Worm (Caenorhabditis elegans) whole organism, young adult: ENCODE results near the gene T27E9.6.

Source experiments
- B0035.1 ChIP-seq: sonication (generic microtip); optimal IDR thresholded peaks from 2 replicates; lab custom pipeline; 2016; ENCODE audit warnings: missing genetic modification characterization, mild to moderate bottlenecking, missing compliant biosample characterization, missing genotype, missing genetic modification reagents
- C17E4.6 ChIP-seq: fragments of 200-800 bp; sonication (Bioruptor generic); IDR thresholded peaks from 2 replicates; pipeline ENCODE4 v1.3.6; 2022; ENCODE audit warnings: missing genetic modification reagents, missing genetic modification characterization, missing compliant biosample characterization
- D2030.7 ChIP-seq: fragments of 200-800 bp; sonication (Bioruptor generic); IDR thresholded peaks from 2 replicates; pipeline ENCODE4 v1.3.6; 2022; ENCODE audit warnings: missing genetic modification reagents, missing genetic modification characterization, missing compliant biosample characterization
- F10E7.11 ChIP-seq: sonication (generic microtip); optimal IDR thresholded peaks from 2 replicates; lab custom pipeline; 2017; ENCODE audit warnings: mild to moderate bottlenecking, missing genetic modification characterization, moderate library complexity, missing compliant biosample characterization
- F22D6.2 ChIP-seq: sonication (generic microtip); optimal IDR thresholded peaks from 2 replicates; lab custom pipeline; 2016; ENCODE audit warnings: mild to moderate bottlenecking, missing genetic modification characterization, missing compliant biosample characterization
- F52B5.7 ChIP-seq: sonication (generic microtip); optimal IDR thresholded peaks from 2 replicates; lab custom pipeline; 2016; ENCODE audit warnings: mild to moderate bottlenecking, missing genetic modification characterization, missing compliant biosample characterization
- F57C9.4 ChIP-seq: sonication (generic microtip); optimal IDR thresholded peaks from 2 replicates; lab custom pipeline; 2017; ENCODE audit warnings: mild to moderate bottlenecking, missing genetic modification characterization, missing compliant biosample characterization
- K11D2.4 ChIP-seq: fragments of 200-800 bp; sonication (Bioruptor generic); IDR thresholded peaks from 2 replicates; pipeline ENCODE4 v1.3.6; 2022; ENCODE audit warnings: missing genetic modification reagents, missing genetic modification characterization, missing compliant biosample characterization
- Y53G8AR.9 ChIP-seq: fragments of 200-800 bp; sonication (Bioruptor generic); conservative IDR thresholded peaks from 2 replicates; pipeline ENCODE4 v1.3.6; 2022; ENCODE audit warnings: missing genetic modification reagents, missing genetic modification characterization, missing compliant biosample characterization
- athp-1 ChIP-seq: sonication (generic microtip); optimal IDR thresholded peaks from 2 replicates; lab custom pipeline; 2017; ENCODE audit warnings: mild to moderate bottlenecking, missing genetic modification characterization, missing compliant biosample characterization
- attf-5 ChIP-seq: fragments of 200-800 bp; sonication (Bioruptor generic); optimal IDR thresholded peaks from 2 replicates; lab custom pipeline; 2018; ENCODE audit warnings: mild to moderate bottlenecking, missing genetic modification characterization, missing compliant biosample characterization
- attf-6 ChIP-seq: fragments of 200-800 bp; sonication (Bioruptor generic); IDR thresholded peaks from 2 replicates; pipeline ENCODE4 v1.3.6; 2022; ENCODE audit warnings: missing genetic modification reagents, missing genetic modification characterization, missing compliant biosample characterization
- bed-1 ChIP-seq: fragments of 200-800 bp; sonication (Bioruptor generic); IDR thresholded peaks from 2 replicates; pipeline ENCODE4 v1.3.6; 2022; ENCODE audit warnings: missing genetic modification reagents, missing genetic modification characterization, missing compliant biosample characterization
- cebp-2 ChIP-seq: fragments of 200-800 bp; sonication (Bioruptor generic); IDR thresholded peaks from 2 replicates; pipeline ENCODE4 v1.3.6; 2022; ENCODE audit warnings: missing genetic modification characterization, missing compliant biosample characterization
- ceh-58 ChIP-seq: fragments of 200-800 bp; sonication (Bioruptor generic); IDR thresholded peaks from 2 replicates; pipeline ENCODE4 v1.3.6; 2022; ENCODE audit warnings: missing genetic modification characterization, missing compliant biosample characterization
- dpff-1 ChIP-seq: sonication (generic microtip); optimal IDR thresholded peaks from 2 replicates; lab custom pipeline; 2017; ENCODE audit warnings: mild to moderate bottlenecking, missing genetic modification characterization, missing compliant biosample characterization
- egl-18 ChIP-seq: fragments of 200-800 bp; sonication (Bioruptor generic); IDR thresholded peaks from 2 replicates; pipeline ENCODE4 v1.3.6; 2022; ENCODE audit warnings: missing genetic modification reagents, missing genetic modification characterization, missing compliant biosample characterization
- ekl-4 ChIP-seq: fragments of 200-800 bp; sonication (Bioruptor generic); IDR thresholded peaks from 2 replicates; pipeline ENCODE4 v1.3.6; 2022; ENCODE audit warnings: missing genetic modification reagents, missing genetic modification characterization, missing compliant biosample characterization
- gei-17 ChIP-seq: fragments of 200-800 bp; sonication (Bioruptor generic); optimal IDR thresholded peaks from 2 replicates; lab custom pipeline; 2018; ENCODE audit warnings: mild to moderate bottlenecking, missing genetic modification characterization, missing compliant biosample characterization
- hlh-12 ChIP-seq: sonication (generic microtip); optimal IDR thresholded peaks from 2 replicates; lab custom pipeline; 2016; ENCODE audit warnings: missing genetic modification characterization, missing compliant biosample characterization
- hlh-26 ChIP-seq: fragments of 200-800 bp; sonication (Bioruptor generic); conservative IDR thresholded peaks from 2 replicates; pipeline ENCODE4 v1.3.6; 2022; ENCODE audit warnings: missing genetic modification reagents, missing genetic modification characterization, missing compliant biosample characterization
- lag-1 ChIP-seq: fragments of 200-800 bp; sonication (Bioruptor generic); IDR thresholded peaks from 2 replicates; pipeline ENCODE4 v1.3.6; 2022; ENCODE audit warnings: missing genetic modification reagents, missing genetic modification characterization, missing compliant biosample characterization
- let-526 ChIP-seq: fragments of 200-800 bp; sonication (Bioruptor generic); IDR thresholded peaks from 2 replicates; pipeline ENCODE4 v1.3.6; 2022; ENCODE audit warnings: missing genetic modification reagents, missing genetic modification characterization, missing compliant biosample characterization
- lin-26 ChIP-seq: fragments of 200-800 bp; sonication (Bioruptor generic); IDR thresholded peaks from 2 replicates; pipeline ENCODE4 v1.3.6; 2022; ENCODE audit warnings: missing genetic modification reagents, missing genetic modification characterization, missing compliant biosample characterization
- lir-1 ChIP-seq: fragments of 200-800 bp; sonication (Bioruptor generic); conservative IDR thresholded peaks from 2 replicates; pipeline ENCODE4 v1.3.6; 2022; ENCODE audit warnings: missing genetic modification reagents, missing genetic modification characterization, missing compliant biosample characterization
- madf-6 ChIP-seq: fragments of 200-800 bp; sonication (Bioruptor generic); IDR thresholded peaks from 2 replicates; pipeline ENCODE4 v1.3.6; 2022; ENCODE audit warnings: missing genetic modification reagents, missing genetic modification characterization, missing compliant biosample characterization
- madf-8 ChIP-seq: fragments of 200-800 bp; sonication (Bioruptor generic); conservative IDR thresholded peaks from 2 replicates; pipeline ENCODE4 v1.3.6; 2022; ENCODE audit warnings: missing genetic modification reagents, missing genetic modification characterization, missing compliant biosample characterization
- mcd-1 ChIP-seq: fragments of 200-800 bp; sonication (Bioruptor generic); IDR thresholded peaks from 2 replicates; pipeline ENCODE4 v1.3.6; 2022; ENCODE audit warnings: missing genetic modification reagents, missing genetic modification characterization, missing compliant biosample characterization
- mel-28 ChIP-seq: sonication (generic microtip); optimal IDR thresholded peaks from 2 replicates; lab custom pipeline; 2016; ENCODE audit warnings: borderline replicate concordance, mild to moderate bottlenecking, missing genetic modification characterization, missing compliant biosample characterization
- mxl-1 ChIP-seq: sonication (generic microtip); optimal IDR thresholded peaks from 2 replicates; lab custom pipeline; 2016; ENCODE audit warnings: missing genetic modification characterization, missing compliant biosample characterization
- nhr-27 ChIP-seq: fragments of 200-800 bp; sonication (Bioruptor generic); optimal IDR thresholded peaks from 2 replicates; lab custom pipeline; 2018; ENCODE audit warnings: mild to moderate bottlenecking, missing genetic modification characterization, moderate library complexity, missing compliant biosample characterization
- repo-1 ChIP-seq: sonication (generic microtip); optimal IDR thresholded peaks from 2 replicates; lab custom pipeline; 2017; ENCODE audit warnings: mild to moderate bottlenecking, missing genetic modification characterization, missing compliant biosample characterization
- somi-1 ChIP-seq: fragments of 200-800 bp; sonication (Bioruptor generic); optimal IDR thresholded peaks from 2 replicates; lab custom pipeline; 2018; ENCODE audit warnings: mild to moderate bottlenecking, missing genetic modification characterization, missing compliant biosample characterization
- ztf-18 ChIP-seq: sonication (generic microtip); optimal IDR thresholded peaks from 2 replicates; lab custom pipeline; 2016; ENCODE audit warnings: missing genotype, mild to moderate bottlenecking, missing genetic modification characterization, missing compliant biosample characterization
- ztf-3 ChIP-seq: fragments of 200-800 bp; sonication (Bioruptor generic); optimal IDR thresholded peaks from 2 replicates; lab custom pipeline; 2018; ENCODE audit warnings: mild to moderate bottlenecking, missing genetic modification characterization, missing compliant biosample characterization
- ztf-6 ChIP-seq: fragments of 200-800 bp; sonication (Bioruptor generic); IDR thresholded peaks from 2 replicates; pipeline ENCODE4 v1.3.6; 2022; ENCODE audit warnings: missing genetic modification reagents, missing genetic modification characterization, missing compliant biosample characterization

Gene T27E9.6

DNA sequence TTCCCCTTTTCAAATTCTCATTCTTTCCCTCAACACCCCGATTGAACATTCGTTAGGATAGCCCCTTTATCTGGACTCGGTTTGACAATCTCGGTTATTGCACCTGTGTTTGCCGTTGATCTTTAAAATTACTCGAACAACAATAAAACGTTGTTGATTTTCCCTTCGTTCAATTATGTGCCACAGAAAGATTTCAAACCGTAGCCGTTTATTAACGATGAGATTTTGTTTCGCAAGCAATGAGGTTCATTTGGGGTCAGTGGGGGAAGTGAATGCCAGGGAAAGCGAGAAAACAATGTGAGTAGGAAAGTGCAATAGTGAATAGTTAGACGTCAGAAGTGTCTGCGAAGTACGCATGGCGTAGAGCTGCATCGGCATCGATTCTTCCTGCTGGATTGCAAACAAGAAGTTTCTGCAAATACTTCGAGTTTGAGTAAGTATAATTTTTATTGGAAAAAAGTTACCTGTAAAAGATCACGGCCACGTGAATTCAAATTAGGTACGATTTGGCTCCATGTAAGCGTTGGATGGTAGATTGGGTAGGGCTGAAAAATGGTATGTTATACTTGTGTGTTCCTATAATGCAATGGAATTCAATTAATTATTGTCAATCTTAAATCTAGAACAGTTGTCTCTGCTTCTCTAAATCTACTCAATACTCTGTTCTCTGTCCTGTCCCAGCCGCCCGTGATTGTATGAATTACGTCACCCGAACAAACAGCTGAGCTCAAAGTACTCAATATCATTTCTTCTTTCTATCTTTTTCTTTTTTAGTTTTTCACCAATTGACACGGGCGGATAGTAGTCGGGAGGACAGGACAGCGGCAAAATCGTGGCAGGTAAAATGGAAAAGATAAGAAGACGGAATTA lies 11.9 kb downstream of the T27E9.6 start, which contains the start of gene kel-3 (continued):
- peak; percentile 76 for TF ChIP-seq nhr-27 (tag; lab: Kevin White, UChicago)
- peak; percentile 97 for TF ChIP-seq F10E7.11 (tag; lab: Kevin White, UChicago)
- peak; percentile 87 for TF ChIP-seq attf-6 (GFP tag; lab: Robert Waterston, UW)
- peak; percentile 74 for TF ChIP-seq mcd-1
- peak; percentile 97 for TF ChIP-seq ekl-4 (GFP tag; lab: Robert Waterston, UW)
- peak; percentile 95 for TF ChIP-seq F52B5.7 (tag; lab: Kevin White, UChicago)
- peak; percentile 91 for TF ChIP-seq ztf-3 (GFP tag; lab: Kevin White, UChicago)
- peak; percentile 92 for TF ChIP-seq F57C9.4 (tag; lab: Kevin White, UChicago)
- TF ChIP-seq cebp-2 (GFP tag; lab: Robert Waterston, UW): no peak; the same call in 1 of the 2 replicates
- TF ChIP-seq athp-1 (tag; lab: Kevin White, UChicago): peak; percentile 98
- TF ChIP-seq ztf-18 (tag; lab: Kevin White, UChicago): peak; percentile 85
- TF ChIP-seq bed-1 (GFP tag; lab: Robert Waterston, UW): peak; percentile 82; the same call in 1 of the 2 replicates
- no peak for TF ChIP-seq hlh-26 (GFP tag; lab: Robert Waterston, UW)
- peak; percentile 98 for TF ChIP-seq dpff-1 (tag; lab: Kevin White, UChicago)
- TF ChIP-seq hlh-12: no peak
- 0 out of 2 replicates have a peak, but pooled peaks have one; percentile 73 for TF ChIP-seq egl-18
- TF ChIP-seq ceh-58: peak; percentile 89; the same call in 1 of the 2 replicates
- peak; percentile 75 for TF ChIP-seq mxl-1 (tag; lab: Kevin White, UChicago)
- TF ChIP-seq somi-1: peak; percentile 77
- peak; percentile 82 for TF ChIP-seq let-526 (GFP tag; lab: Robert Waterston, UW)
- TF ChIP-seq lin-26 (GFP tag; lab: Robert Waterston, UW): peak; percentile 92
- peak; percentile 85 for TF ChIP-seq madf-6 (GFP tag; lab: Robert Waterston, UW)
- peak; percentile 70 for TF ChIP-seq attf-5
- peak; percentile 90 for TF ChIP-seq B0035.1
- TF ChIP-seq lag-1 (GFP tag; lab: Robert Waterston, UW): no peak
- peak; percentile 81 for TF ChIP-seq C17E4.6 (GFP tag; lab: Robert Waterston, UW)
- peak; percentile 77; the same call in 1 of the 2 replicates for TF ChIP-seq K11D2.4 (GFP tag; lab: Robert Waterston, UW)
- peak; percentile 10 for TF ChIP-seq gei-17 (GFP tag; lab: Kevin White, UChicago)
- TF ChIP-seq Y53G8AR.9: peak; percentile 97
- TF ChIP-seq D2030.7 (GFP tag; lab: Robert Waterston, UW): peak; percentile 91
- peak; percentile 21 for TF ChIP-seq mel-28 (tag; lab: Kevin White, UChicago)
- TF ChIP-seq F22D6.2: peak; percentile 27
- TF ChIP-seq madf-8 (GFP tag; lab: Robert Waterston, UW): peak; percentile 20; the same call in 1 of the 2 replicates
- TF ChIP-seq ztf-6 (GFP tag; lab: Robert Waterston, UW): no peak; the same call in 1 of the 2 replicates
- TF ChIP-seq lir-1 (GFP tag; lab: Robert Waterston, UW): no peak
- peak; percentile 98 for TF ChIP-seq repo-1 (tag; lab: Kevin White, UChicago)
